Worm (Caenorhabditis elegans): ENCODE data around the gene Y81B9A.2.
"Not testable (repeated sequence)": the region's sequence is repeated elsewhere in the genome, so short reads cannot be mapped to it uniquely, and the experiment has no call there.

Y81B9A.2 gene

DNA sequence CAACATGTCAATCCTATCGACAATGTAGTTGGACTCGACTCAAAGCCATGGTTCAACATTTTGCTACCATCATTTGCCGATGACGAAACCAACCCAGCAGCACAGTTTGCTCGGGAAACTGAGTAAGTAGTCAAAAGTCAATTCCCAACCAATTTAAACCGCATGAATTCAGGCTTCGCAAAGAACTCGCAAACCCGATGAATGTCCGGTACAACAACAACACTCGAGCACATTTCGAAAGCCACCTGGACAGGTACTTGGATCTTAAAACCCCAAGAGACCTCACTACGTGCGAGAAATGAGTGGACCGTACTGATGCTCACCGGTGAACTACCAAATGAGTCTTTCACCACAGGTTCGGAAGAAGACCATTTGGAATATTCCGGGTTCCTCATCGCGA lies 10.1 kb downstream of the Y81B9A.2 start:
- no peak for TF ChIP-seq flh-1 (GFP tag; optimal IDR thresholded peaks at IDR 0.05)
- no peak for TF ChIP-seq lin-32 (GFP tag; optimal IDR thresholded peaks at IDR 0.05)

DNA sequence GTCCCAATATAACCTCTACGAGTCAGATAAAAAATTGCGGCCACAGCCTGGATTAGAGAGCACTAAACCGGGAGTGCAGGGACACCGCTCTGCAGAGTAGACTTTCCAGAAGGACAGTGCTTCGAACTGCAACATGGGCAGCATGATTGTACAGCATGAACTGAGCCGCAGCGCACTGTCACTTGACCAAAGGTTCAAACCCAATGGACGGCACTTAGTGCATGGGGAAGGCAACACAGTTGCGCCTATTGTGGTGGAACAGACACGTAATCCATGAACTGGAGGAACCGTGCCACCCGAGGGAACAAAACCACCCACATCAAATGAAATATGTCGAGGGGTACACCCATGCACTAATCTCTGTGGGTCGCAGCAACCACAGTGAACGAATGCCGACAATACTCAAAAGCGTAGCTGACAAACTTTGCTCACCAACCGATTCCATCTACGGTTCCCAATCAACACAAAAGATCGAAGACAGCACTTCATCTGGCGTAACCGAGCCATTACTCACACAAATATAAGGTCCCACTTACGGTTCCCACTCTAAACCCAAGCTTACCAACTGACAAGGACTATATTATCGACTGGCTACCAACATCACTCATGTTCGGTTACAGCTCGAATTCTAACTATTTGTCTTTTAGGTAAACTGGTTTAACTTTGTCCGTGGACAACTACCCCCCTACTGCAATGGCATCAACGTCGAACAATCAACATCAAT lies 11.6 kb downstream of the Y81B9A.2 start:
- TF ChIP-seq ces-1 (GFP tag; optimal IDR thresholded peaks at IDR 0.05) = no peak

ce11 chrX:9203468-9203867 lies 19.5 kb downstream of the Y81B9A.2 start, which contains the start of gene crb-3:
crb-3 (plus strand) TSS chrX:9203768.
- not testable (repeated sequence) for TF ChIP-seq snpc-4, elt-3, cnd-1 (tag; optimal IDR thresholded peaks at IDR 0.05)

- TF ChIP-seq unc-62 (GFP tag; optimal IDR thresholded peaks at IDR 0.05) (no peak), bed-3 (GFP tag; optimal IDR thresholded peaks at IDR 0.05) (no peak), nhr-76 (tag; optimal IDR thresholded peaks at IDR 0.05) (no peak), blmp-1 (tag; optimal IDR thresholded peaks at IDR 0.05) (no peak), nhr-12 (tag; optimal IDR thresholded peaks at IDR 0.05) (no peak), nhr-237 (tag; optimal IDR thresholded peaks at IDR 0.05) (no peak), flh-1 (GFP tag; optimal IDR thresholded peaks at IDR 0.05) (no peak), snpc-4 (tag; optimal IDR thresholded peaks at IDR 0.05) (no peak), ceh-39 (tag; optimal IDR thresholded peaks at IDR 0.05) (no peak)
These were observed 21.1 kb downstream of the Y81B9A.2 start for ce11 chrX:9204986-9205385.

ce11 chrX:9206731-9207130 lies 22.8 kb downstream of the Y81B9A.2 start:
- no peak for TF ChIP-seq lin-13 (tag; optimal IDR thresholded peaks at IDR 0.05)

- no peak for TF ChIP-seq ham-2 (GFP tag; optimal IDR thresholded peaks at IDR 0.05)
- TF ChIP-seq ceh-39 (tag; optimal IDR thresholded peaks at IDR 0.05) = no peak
- no peak for TF ChIP-seq nhr-76 (tag; optimal IDR thresholded peaks at IDR 0.05)
- no peak for TF ChIP-seq bed-3 (GFP tag; optimal IDR thresholded peaks at IDR 0.05)
- no peak for TF ChIP-seq nhr-28 (tag; optimal IDR thresholded peaks at IDR 0.05)
- no peak for TF ChIP-seq nhr-237 (tag; optimal IDR thresholded peaks at IDR 0.05)
- no peak for TF ChIP-seq unc-62 (GFP tag; optimal IDR thresholded peaks at IDR 0.05)
- no peak for TF ChIP-seq elt-1 (tag; optimal IDR thresholded peaks at IDR 0.05; ENCODE audit: borderline replicate concordance, insufficient read depth)
- TF ChIP-seq unc-39 (tag; optimal IDR thresholded peaks at IDR 0.05) = no peak
- TF ChIP-seq pha-4 (tag; optimal IDR thresholded peaks at IDR 0.05) = no peak
- no peak for TF ChIP-seq mab-5 (tag; optimal IDR thresholded peaks at IDR 0.05)
- TF ChIP-seq elt-3 (tag; optimal IDR thresholded peaks at IDR 0.05) = no peak
- no peak for TF ChIP-seq zip-8 (tag; optimal IDR thresholded peaks at IDR 0.05)
- no peak for TF ChIP-seq nhr-2 (tag; optimal IDR thresholded peaks at IDR 0.05)
- no peak for TF ChIP-seq unc-120 (tag; optimal IDR thresholded peaks at IDR 0.05; ENCODE audit: poor library complexity, severe bottlenecking)
- TF ChIP-seq lin-32 (GFP tag; optimal IDR thresholded peaks at IDR 0.05) = no peak
- TF ChIP-seq hlh-1 (tag; optimal IDR thresholded peaks at IDR 0.05) = no peak
- no peak for TF ChIP-seq ztf-11 (tag; optimal IDR thresholded peaks at IDR 0.05)
These were observed 24.6 kb downstream of the Y81B9A.2 start for ce11 chrX:9208492-9208891.

- no peak for TF ChIP-seq sem-2 (GFP tag; optimal IDR thresholded peaks at IDR 0.05)
- TF ChIP-seq ham-2 (GFP tag; optimal IDR thresholded peaks at IDR 0.05) = no peak
- no peak for TF ChIP-seq ceh-83 (GFP tag; optimal IDR thresholded peaks at IDR 0.05)
- TF ChIP-seq sptf-1 (tag; optimal IDR thresholded peaks at IDR 0.05) = no peak
- no peak for TF ChIP-seq tbx-8 (GFP tag; optimal IDR thresholded peaks at IDR 0.05)
- TF ChIP-seq lsy-2 (tag; optimal IDR thresholded peaks at IDR 0.05) = no peak
These were observed 25.0 kb downstream of the Y81B9A.2 start for ce11 chrX:9208933-9209332.
